Worm (Caenorhabditis elegans) whole organism, late embryonic: ENCODE measurements around the gene lips-12.

Experiments
- C38D4.7 ChIP-seq: fragments of 200-800 bp; sonication (Bioruptor generic); optimal IDR thresholded peaks from 2 replicates; lab custom pipeline; 2018; ENCODE audit warnings: mild to moderate bottlenecking, missing genetic modification characterization, moderate library complexity, missing compliant biosample characterization
- F13H6.1 ChIP-seq: sonication (generic microtip); optimal IDR thresholded peaks from 2 replicates; lab custom pipeline; 2016; ENCODE audit warnings: missing genetic modification characterization, missing compliant biosample characterization
- K02D7.2 ChIP-seq: sonication (generic microtip); optimal IDR thresholded peaks from 2 replicates; lab custom pipeline; 2017; ENCODE audit warnings: mild to moderate bottlenecking, missing genetic modification characterization, missing compliant biosample characterization
- T23F11.4 ChIP-seq: fragments of 200-800 bp; sonication (Bioruptor generic); optimal IDR thresholded peaks from 2 replicates; lab custom pipeline; 2018; ENCODE audit warnings: mild to moderate bottlenecking, missing genetic modification characterization, missing compliant biosample characterization
- ahr-1 ChIP-seq: sonication (generic microtip); optimal IDR thresholded peaks from 2 replicates; lab custom pipeline; 2016; ENCODE audit warnings: missing genetic modification characterization, missing compliant biosample characterization
- ceh-19 ChIP-seq: fragments of 200-800 bp; sonication (Bioruptor generic); optimal IDR thresholded peaks from 2 replicates; lab custom pipeline; 2018; ENCODE audit warnings: mild to moderate bottlenecking, missing genetic modification characterization, missing compliant biosample characterization
- ceh-2 ChIP-seq: sonication (generic microtip); optimal IDR thresholded peaks from 2 replicates; lab custom pipeline; 2016; ENCODE audit warnings: missing genotype, missing genetic modification characterization, missing compliant biosample characterization
- ceh-22 ChIP-seq: sonication (generic microtip); optimal IDR thresholded peaks from 2 replicates; lab custom pipeline; 2017; ENCODE audit warnings: missing biosample characterization, missing genetic modification characterization
- ceh-30 ChIP-seq: fragments of 150-350 bp; optimal IDR thresholded peaks from 2 replicates; lab custom pipeline; 2014; ENCODE audit warnings: missing biosample characterization, missing genetic modification characterization
- ceh-45 ChIP-seq: fragments of 200-800 bp; sonication (Bioruptor generic); IDR thresholded peaks from 2 replicates; pipeline ENCODE4 v1.3.6; 2022; ENCODE audit warnings: missing genetic modification reagents, missing genetic modification characterization, missing compliant biosample characterization
- ceh-48 ChIP-seq: sonication (generic microtip); optimal IDR thresholded peaks from 2 replicates; lab custom pipeline; 2016; ENCODE audit warnings: missing genetic modification characterization, inconsistent platforms, missing compliant biosample characterization
- ceh-9 ChIP-seq: sonication (generic microtip); optimal IDR thresholded peaks from 2 replicates; lab custom pipeline; 2016; ENCODE audit warnings: mild to moderate bottlenecking, missing genetic modification characterization, inconsistent platforms, missing compliant biosample characterization
- che-1 ChIP-seq: sonication (generic microtip); optimal IDR thresholded peaks from 2 replicates; lab custom pipeline; 2016; ENCODE audit warnings: mild to moderate bottlenecking, missing genetic modification characterization, missing compliant biosample characterization
- dve-1 ChIP-seq: sonication (generic microtip); optimal IDR thresholded peaks from 2 replicates; lab custom pipeline; 2017; ENCODE audit warnings: antibody characterized with exemption, mild to moderate bottlenecking, missing genetic modification characterization, missing compliant biosample characterization
- elt-2 ChIP-seq: sonication (generic microtip); optimal IDR thresholded peaks from 2 replicates; lab custom pipeline; 2016; ENCODE audit warnings: missing genetic modification reagents, missing genetic modification characterization, missing compliant biosample characterization
- elt-4 ChIP-seq: sonication (generic microtip); optimal IDR thresholded peaks from 2 replicates; lab custom pipeline; 2016; ENCODE audit warnings: missing genetic modification characterization, missing compliant biosample characterization
- ets-4 ChIP-seq: sonication (generic microtip); optimal IDR thresholded peaks from 2 replicates; lab custom pipeline; 2016; ENCODE audit warnings: missing genetic modification characterization, missing compliant biosample characterization
- eyg-1 ChIP-seq: sonication (generic microtip); optimal IDR thresholded peaks from 2 replicates; lab custom pipeline; 2016; ENCODE audit warnings: missing genotype, missing genetic modification characterization, missing compliant biosample characterization
- fkh-6 ChIP-seq: sonication (generic microtip); optimal IDR thresholded peaks from 2 replicates; lab custom pipeline; 2016; ENCODE audit warnings: missing genetic modification characterization, missing compliant biosample characterization
- hlh-15 ChIP-seq: sonication (generic microtip); optimal IDR thresholded peaks from 2 replicates; lab custom pipeline; 2016; ENCODE audit warnings: missing genetic modification characterization, missing compliant biosample characterization
- hlh-30 ChIP-seq: sonication (generic microtip); optimal IDR thresholded peaks from 2 replicates; lab custom pipeline; 2017; ENCODE audit warnings: antibody characterized with exemption, missing genetic modification characterization, missing compliant biosample characterization; ENCODE audit not compliant: insufficient read depth
- lim-6 ChIP-seq: sonication (generic microtip); optimal IDR thresholded peaks from 2 replicates; lab custom pipeline; 2016; ENCODE audit warnings: missing genetic modification characterization, missing compliant biosample characterization
- mec-3 ChIP-seq: sonication (generic microtip); optimal IDR thresholded peaks from 2 replicates; lab custom pipeline; 2016; ENCODE audit warnings: borderline replicate concordance, missing genetic modification characterization, missing compliant biosample characterization
- nhr-11 ChIP-seq: fragments of 150-350 bp; optimal IDR thresholded peaks from 2 replicates; lab custom pipeline; 2014; ENCODE audit warnings: missing biosample characterization, missing genetic modification characterization
- pat-9 ChIP-seq: fragments of 200-800 bp; sonication (Bioruptor generic); optimal IDR thresholded peaks from 2 replicates; lab custom pipeline; 2018; ENCODE audit warnings: mild to moderate bottlenecking, missing genetic modification characterization, moderate library complexity, missing compliant biosample characterization
- pha-2 ChIP-seq: sonication (generic microtip); optimal IDR thresholded peaks from 2 replicates; lab custom pipeline; 2017; ENCODE audit warnings: mild to moderate bottlenecking, missing genetic modification characterization, missing compliant biosample characterization
- pha-4 ChIP-seq: fragments of 150-350 bp; optimal IDR thresholded peaks from 2 replicates; lab custom pipeline; 2018; ENCODE audit warnings: missing biosample characterization, missing genetic modification reagents, missing genetic modification characterization
- sdc-2 ChIP-seq: sonication (generic microtip); optimal IDR thresholded peaks from 2 replicates; lab custom pipeline; 2016; ENCODE audit warnings: missing genotype, missing genetic modification characterization, missing compliant biosample characterization
- sox-2 ChIP-seq: fragments of 200-800 bp; sonication (Bioruptor generic); IDR thresholded peaks from 2 replicates; pipeline ENCODE4 v1.3.6; 2022; ENCODE audit warnings: missing genetic modification reagents, missing genetic modification characterization, missing compliant biosample characterization
- syd-9 ChIP-seq: sonication (generic microtip); optimal IDR thresholded peaks from 2 replicates; lab custom pipeline; 2016; ENCODE audit warnings: mild to moderate bottlenecking, missing genetic modification characterization, moderate library complexity, missing compliant biosample characterization
- tbx-2 ChIP-seq: sonication (generic microtip); optimal IDR thresholded peaks from 2 replicates; lab custom pipeline; 2016; ENCODE audit warnings: missing genetic modification characterization, missing compliant biosample characterization
- tbx-7 ChIP-seq: sonication (generic microtip); optimal IDR thresholded peaks from 2 replicates; lab custom pipeline; 2016; ENCODE audit warnings: missing genotype, missing genetic modification characterization, missing compliant biosample characterization
- ttx-3 ChIP-seq: sonication (generic microtip); optimal IDR thresholded peaks from 2 replicates; lab custom pipeline; 2016; ENCODE audit warnings: missing genetic modification reagents, missing genetic modification characterization, missing compliant biosample characterization
- unc-3 ChIP-seq, 2 experiments: fragments of 200-800 bp in 1 of 2; sonication (Bioruptor generic) in 1 of 2; sonication (generic microtip) in 1 of 2; conservative IDR thresholded peaks in 1 of 2; optimal IDR thresholded peaks in 1 of 2; 2 replicates each; pipeline versions ENCODE4 v1.3.6 to Lab custom; 2016 to 2022; ENCODE audit warnings: missing compliant biosample characterization in 2 of 2, missing genetic modification characterization in 2 of 2, missing genetic modification reagents in 1 of 2
- unc-55 ChIP-seq: sonication (generic microtip); optimal IDR thresholded peaks from 2 replicates; lab custom pipeline; 2017; ENCODE audit warnings: missing biosample characterization, missing genetic modification reagents, missing genetic modification characterization
- unc-86 ChIP-seq: sonication (generic microtip); optimal IDR thresholded peaks from 2 replicates; lab custom pipeline; 2016; ENCODE audit warnings: missing genetic modification characterization, missing compliant biosample characterization

lips-12 gene

DNA sequence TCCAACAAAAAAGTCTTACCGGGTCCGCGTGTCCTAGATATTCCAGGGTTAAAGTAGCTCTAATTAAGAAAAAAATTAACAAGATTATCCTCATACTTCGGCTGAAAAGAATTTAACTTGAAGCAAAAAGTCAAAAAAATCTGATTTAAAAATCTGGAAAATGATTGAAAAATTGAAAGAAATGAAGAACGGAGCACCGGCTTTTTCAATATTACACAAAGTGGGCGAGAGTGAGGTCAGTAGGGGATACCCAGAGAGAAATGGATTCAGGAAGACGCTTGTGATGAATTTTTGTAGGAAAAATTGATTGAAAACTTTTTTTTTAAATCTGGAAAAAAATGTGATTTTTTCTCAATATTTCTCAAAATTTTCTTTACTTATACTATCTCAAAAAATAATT is 13.3 kb downstream of the lips-12 start, which contains the start of gene pho-14:
TSS of gene pho-14 (minus strand) at position 101 of the 400 bp plus-strand sequence.
- no peak for TF ChIP-seq eyg-1 (tag; lab: Kevin White, UChicago)
- no peak for TF ChIP-seq che-1 (tag; lab: Kevin White, UChicago)
- no peak for TF ChIP-seq F13H6.1 (tag; lab: Kevin White, UChicago)
- no peak for TF ChIP-seq unc-3 (GFP tag; conservative IDR thresholded peaks at IDR 0.05; lab: Robert Waterston, UW)
- TF ChIP-seq unc-3 (tag; optimal IDR thresholded peaks at IDR 0.05; lab: Kevin White, UChicago), result no peak
- TF ChIP-seq ceh-22 (tag; lab: Kevin White, UChicago), result no peak
- no peak for TF ChIP-seq unc-55 (GFP tag; lab: Kevin White, UChicago)
- TF ChIP-seq ets-4 (tag; lab: Kevin White, UChicago), result no peak
- no peak for TF ChIP-seq pat-9 (tag; lab: Kevin White, UChicago)

DNA sequence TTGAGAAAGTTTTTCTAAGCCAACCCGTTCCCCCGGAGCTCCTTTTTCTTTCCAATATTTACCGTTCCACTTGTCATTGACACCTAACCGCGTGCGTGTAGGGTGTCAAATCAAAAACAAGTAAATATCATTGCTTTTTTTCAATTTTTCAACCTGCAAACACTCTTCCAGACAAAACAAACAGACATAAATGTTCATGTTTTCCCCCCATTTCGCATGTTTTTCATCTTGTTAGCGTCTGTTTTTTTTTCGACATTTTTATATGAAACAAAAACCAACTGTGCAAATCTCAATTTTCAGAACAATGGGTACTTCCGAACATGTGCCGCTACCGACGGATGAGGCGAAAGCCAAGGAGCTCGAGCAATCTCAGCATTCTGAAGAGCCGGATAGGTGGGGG is 22.3 kb downstream of the lips-12 start, which contains the start of gene snf-3:
TSS of gene snf-3 (plus strand) at position 301 of the 400 bp plus-strand sequence.
- TF ChIP-seq pha-2 (tag; lab: Kevin White, UChicago) (no peak), unc-86 (tag; lab: Kevin White, UChicago) (no peak), C38D4.7 (GFP tag; lab: Kevin White, UChicago) (no peak), F13H6.1 (tag; lab: Kevin White, UChicago) (no peak), pha-4 (tag; lab: Kevin White, UChicago) (no peak), ttx-3 (tag; lab: Kevin White, UChicago) (no peak), ceh-45 (GFP tag; lab: Robert Waterston, UW) (no peak), lim-6 (tag; lab: Kevin White, UChicago) (no peak), ahr-1 (no peak)

DNA sequence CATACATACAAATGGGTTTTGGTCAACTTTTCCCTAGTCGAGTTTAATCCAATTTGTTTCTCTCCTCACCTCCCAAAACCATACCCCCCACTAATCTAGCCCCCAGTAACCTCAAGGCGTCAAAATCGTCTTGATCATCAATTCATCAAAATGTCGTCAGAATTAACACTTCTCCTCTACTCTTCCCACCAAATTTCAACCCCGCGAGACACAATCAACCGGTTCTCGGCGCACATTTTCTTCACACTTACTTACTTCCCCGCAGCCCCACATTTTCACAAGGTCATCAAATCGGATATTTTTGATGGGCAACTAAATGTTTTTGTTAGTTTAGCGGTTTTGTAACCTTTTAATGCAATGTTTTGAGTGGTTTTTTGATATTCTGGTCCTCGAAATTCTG is 23.3 kb downstream of the lips-12 start:
- TF ChIP-seq ceh-2 (tag; lab: Kevin White, UChicago), result no peak
- no peak for TF ChIP-seq mec-3
- no peak for TF ChIP-seq unc-55 (GFP tag; lab: Kevin White, UChicago)
- TF ChIP-seq hlh-30 (tag; lab: Kevin White, UChicago), result no peak
- no peak for TF ChIP-seq nhr-11
- no peak for TF ChIP-seq ceh-19
- TF ChIP-seq tbx-7 (tag; lab: Kevin White, UChicago), result no peak
- no peak for TF ChIP-seq F13H6.1 (tag; lab: Kevin White, UChicago)
- no peak for TF ChIP-seq ceh-48 (tag; lab: Kevin White, UChicago)
- TF ChIP-seq tbx-2 (tag; lab: Kevin White, UChicago), result no peak
- TF ChIP-seq unc-86 (tag; lab: Kevin White, UChicago), result no peak
- no peak for TF ChIP-seq syd-9 (tag; lab: Kevin White, UChicago)
- no peak for TF ChIP-seq sdc-2 (tag; lab: Kevin White, UChicago)
- TF ChIP-seq fkh-6 (tag; lab: Kevin White, UChicago), result no peak
- no peak for TF ChIP-seq T23F11.4 (GFP tag; lab: Kevin White, UChicago)
- TF ChIP-seq hlh-15 (tag; lab: Kevin White, UChicago), result no peak
- no peak for TF ChIP-seq dve-1
- no peak for TF ChIP-seq elt-4 (tag; lab: Kevin White, UChicago)
- TF ChIP-seq sox-2, result no peak
- TF ChIP-seq, all 69 proteins: peak for 0

DNA sequence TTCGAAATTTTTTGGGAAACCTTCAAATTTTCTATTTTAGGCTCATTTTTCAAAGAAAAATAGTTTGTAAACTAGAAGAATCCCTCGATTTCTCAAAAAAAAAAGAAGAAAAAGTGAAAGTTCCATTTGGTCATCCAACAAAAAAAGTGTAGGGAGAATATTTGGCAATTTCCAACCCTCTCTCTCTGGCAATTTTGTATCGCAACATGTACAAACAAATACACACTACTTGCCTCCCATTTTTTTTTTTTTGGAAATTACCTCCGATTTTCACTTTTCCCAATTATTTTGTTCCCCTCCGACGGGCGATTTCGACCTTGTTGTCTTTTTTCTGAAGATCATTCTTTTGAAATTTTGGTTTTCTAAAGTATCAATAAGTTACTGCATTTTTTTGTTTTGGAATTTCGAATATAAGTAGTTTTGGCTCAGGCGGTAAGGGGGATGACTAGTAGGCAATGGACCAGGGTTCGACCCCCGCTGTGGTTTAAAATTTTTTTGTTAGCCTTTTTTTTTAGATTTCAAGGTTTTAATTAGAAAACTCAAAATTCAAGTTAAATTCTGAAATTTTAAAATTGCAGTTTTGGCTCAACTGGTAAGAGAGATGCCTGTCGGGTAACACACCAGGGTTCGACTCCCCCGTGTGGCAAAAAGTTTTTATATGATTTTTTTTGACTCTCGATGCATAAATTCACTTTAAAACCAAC is 25.4 kb downstream of the lips-12 start:
- TF ChIP-seq elt-2 (tag; lab: Kevin White, UChicago), result no peak
- no peak for TF ChIP-seq ceh-30
- no peak for TF ChIP-seq K02D7.2 (tag; lab: Kevin White, UChicago)
- TF ChIP-seq che-1 (tag; lab: Kevin White, UChicago), result no peak
- TF ChIP-seq ceh-9 (tag; lab: Kevin White, UChicago), result no peak
- TF ChIP-seq, all 69 proteins: peak for 0
